Fruit fly (Drosophila melanogaster): Measurements from ENCODE around the gene x16.
A peak's percentile ranks its signal among the peaks of the same experiment; 100 is the strongest.

Gene x16

DNA sequence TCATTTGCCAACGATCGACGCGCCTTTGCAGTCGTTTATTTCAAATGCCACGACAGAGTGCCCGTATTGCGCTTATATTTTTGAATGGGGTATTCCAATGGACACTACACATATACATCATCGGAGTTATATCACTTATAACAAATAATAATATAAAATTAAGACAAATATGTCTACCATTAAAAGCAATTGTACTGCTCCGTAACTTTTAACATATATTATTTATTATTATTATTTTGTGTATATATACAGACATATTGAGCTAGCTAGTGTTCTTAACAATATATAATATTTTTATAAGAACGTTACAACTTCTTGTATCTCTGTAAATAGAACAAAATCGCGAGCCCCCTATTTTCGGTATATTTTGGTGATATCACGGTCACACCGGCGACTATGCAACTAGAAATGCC lies 44.0 kb upstream of the x16 start, which contains the start of the genes sip2 and Coprox (continued):
- TF ChIP-seq sna (GFP tag; IDR thresholded peaks at IDR 0.05; ENCODE audit: partially characterized antibody) (no peak), CG42726 (GFP tag; IDR thresholded peaks at IDR 0.05; ENCODE audit: partially characterized antibody) (no peak), CG4424 (GFP tag; optimal IDR thresholded peaks at IDR 0.05) (peak; percentile 38), Hr39 (optimal IDR thresholded peaks at IDR 0.05) (no peak), CG17829 (tag; optimal IDR thresholded peaks at IDR 0.05) (peak; percentile 88), her (GFP tag; optimal IDR thresholded peaks at IDR 0.05) (no peak), CG1529 (GFP tag; optimal IDR thresholded peaks at IDR 0.05) (peak; percentile 1), az2 (GFP tag; optimal IDR thresholded peaks at IDR 0.05) (peak; percentile 63), CG8765 (GFP tag; IDR thresholded peaks at IDR 0.05) (no peak), Ptx1 (GFP tag; IDR thresholded peaks at IDR 0.05) (peak; percentile 53; the same call in 1 of the 2 replicates), CG12942 (GFP tag; optimal IDR thresholded peaks at IDR 0.05) (peak; percentile 50), Six4 (GFP tag; optimal IDR thresholded peaks at IDR 0.05) (peak; percentile 33), Max (GFP tag; optimal IDR thresholded peaks at IDR 0.05) (no peak), C15 (GFP tag; IDR thresholded peaks at IDR 0.05) (no peak), CG10366 (GFP tag; IDR thresholded peaks at IDR 0.05) (peak; percentile 39; the same call in 1 of the 2 replicates), CG18599 (GFP tag; optimal IDR thresholded peaks at IDR 0.05) (peak; percentile 75), Sry-β (GFP tag; optimal IDR thresholded peaks at IDR 0.05) (peak; percentile 29), CG15073 (GFP tag; optimal IDR thresholded peaks at IDR 0.05) (no peak), CG7786 (GFP tag; optimal IDR thresholded peaks at IDR 0.05) (no peak), CG11085 (GFP tag; IDR thresholded peaks at IDR 0.05) (no peak), CG12744 (GFP tag; optimal IDR thresholded peaks at IDR 0.05) (no peak), CG2678 (tag; optimal IDR thresholded peaks at IDR 0.05) (peak; percentile 86), CG30020 (tag; optimal IDR thresholded peaks at IDR 0.05) (peak; percentile 93), CG11695 (GFP tag; IDR thresholded peaks at IDR 0.05) (peak; percentile 27; the same call in 1 of the 3 replicates), Xrp1 (GFP tag; IDR thresholded peaks at IDR 0.05) (peak; percentile 67), CG14441 (GFP tag; IDR thresholded peaks at IDR 0.05) (0 out of 2 replicates have a peak, but pooled peaks have one; percentile 46), CG12391 (tag; optimal IDR thresholded peaks at IDR 0.05) (peak; percentile 88), ewg (GFP tag; optimal IDR thresholded peaks at IDR 0.05) (peak; percentile 27), CG11560 (tag; IDR thresholded peaks at IDR 0.05) (no peak), CG4282 (GFP tag; optimal IDR thresholded peaks at IDR 0.05) (no peak), CG12219 (GFP tag; optimal IDR thresholded peaks at IDR 0.05) (peak; percentile 11), CG2116 (GFP tag; optimal IDR thresholded peaks at IDR 0.05) (peak; percentile 62), CG34422 (GFP tag; IDR thresholded peaks at IDR 0.05) (0 out of 3 replicates have a peak, but pooled peaks have one; percentile 21), Doc3 (GFP tag; IDR thresholded peaks at IDR 0.05; ENCODE audit: partially characterized antibody) (no peak), CG7928 (GFP tag; optimal IDR thresholded peaks at IDR 0.05) (no peak), chif (GFP tag; optimal IDR thresholded peaks at IDR 0.05) (no peak), lmd (GFP tag; IDR thresholded peaks at IDR 0.05) (peak; percentile 55; the same call in 1 of the 2 replicates), Tbp (GFP tag; optimal IDR thresholded peaks at IDR 0.05) (no peak), schlank (tag; optimal IDR thresholded peaks at IDR 0.05) (no peak), ssp (GFP tag; IDR thresholded peaks at IDR 0.05) (peak; percentile 65; the same call in 1 of the 2 replicates), gsb-n (tag; optimal IDR thresholded peaks at IDR 0.05) (no peak), oc (tag; optimal IDR thresholded peaks at IDR 0.05) (no peak), fd3F (GFP tag; optimal IDR thresholded peaks at IDR 0.05) (peak; percentile 50), br (optimal IDR thresholded peaks at IDR 0.05) (no peak), Mad (GFP tag; optimal IDR thresholded peaks at IDR 0.05) (no peak), CG10431 (GFP tag; optimal IDR thresholded peaks at IDR 0.05) (peak; percentile 75), Lim3 (GFP tag; IDR thresholded peaks at IDR 0.05) (no peak), Myb (GFP tag; optimal IDR thresholded peaks at IDR 0.05) (peak; percentile 70), sr (GFP tag; IDR thresholded peaks at IDR 0.05) (no peak), CG18619 (GFP tag; optimal IDR thresholded peaks at IDR 0.05) (peak; percentile 56), ems (GFP tag; optimal IDR thresholded peaks at IDR 0.05) (no peak)

All from whole organism, embryonic.